Worm (Caenorhabditis elegans): Measurements from ENCODE around the gene srbc-16.
"Not testable (repeated sequence)": the region's sequence is repeated elsewhere in the genome, so short reads cannot be mapped to it uniquely, and the experiment has no call there.

Gene srbc-16

ce11 chrV:2181738-2182137 is at the start of gene srbc-16:
Gene srbc-16, plus strand, starts transcription at chrV:2182038.
- TF ChIP-seq him-1 (tag; optimal IDR thresholded peaks at IDR 0.05) (no peak), W03F9.2 (tag; optimal IDR thresholded peaks at IDR 0.05) (no peak), dao-5 (tag; optimal IDR thresholded peaks at IDR 0.05) (no peak)

- TF ChIP-seq dao-5 (tag; optimal IDR thresholded peaks at IDR 0.05) (no peak), him-1 (tag; optimal IDR thresholded peaks at IDR 0.05) (no peak), W03F9.2 (tag; optimal IDR thresholded peaks at IDR 0.05) (no peak)
These were observed 49.2 kb upstream of the srbc-16 start for ce11 chrV:2132675-2133074.

- TF ChIP-seq W03F9.2 (tag; optimal IDR thresholded peaks at IDR 0.05) (no peak), him-1 (tag; optimal IDR thresholded peaks at IDR 0.05) (peak; percentile 86)
These were observed 48.3 kb upstream of the srbc-16 start for ce11 chrV:2133512-2133911.

DNA sequence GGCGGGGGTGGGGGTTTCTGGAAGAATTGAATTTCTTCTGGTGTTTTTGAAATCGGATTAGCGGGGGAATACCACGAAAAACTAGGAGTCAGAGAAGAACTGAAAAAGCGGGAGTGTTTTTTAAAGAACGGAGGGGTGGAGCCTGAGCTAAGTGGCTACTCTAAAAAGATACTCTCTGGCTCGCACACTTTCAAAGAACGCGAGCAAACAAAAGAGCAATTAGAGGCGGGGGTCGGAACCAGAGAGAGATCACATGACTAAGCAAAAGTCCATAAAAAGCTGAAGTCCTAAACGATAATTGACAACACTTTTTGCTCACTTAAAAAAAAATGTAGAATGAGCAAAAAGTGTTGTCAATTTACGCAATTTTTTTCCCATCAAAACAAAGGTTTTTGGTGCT is 47.5 kb upstream of the srbc-16 start:
- TF ChIP-seq W03F9.2 (tag; optimal IDR thresholded peaks at IDR 0.05) (no peak), him-1 (tag; optimal IDR thresholded peaks at IDR 0.05) (no peak), dao-5 (tag; optimal IDR thresholded peaks at IDR 0.05) (no peak)

DNA sequence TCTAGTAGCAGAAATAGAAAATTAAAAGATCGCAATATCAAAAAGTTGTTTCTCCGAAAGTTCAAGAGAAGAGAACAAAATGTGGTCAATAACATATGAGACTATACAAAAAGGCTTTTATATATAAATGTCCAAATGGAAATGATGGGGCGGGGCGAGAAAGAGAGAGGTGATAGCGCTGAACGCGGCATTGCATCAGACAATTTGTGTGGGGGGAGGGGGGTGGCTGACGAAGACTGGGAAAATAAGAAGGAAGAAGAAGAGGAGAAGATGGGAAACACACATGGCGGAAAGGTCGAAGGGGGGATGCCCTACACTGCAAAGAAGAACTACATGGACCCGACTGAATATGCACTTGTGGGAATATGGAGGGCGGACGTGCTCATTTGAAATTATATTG is 46.5 kb upstream of the srbc-16 start:
- TF ChIP-seq dao-5 (tag; optimal IDR thresholded peaks at IDR 0.05) (no peak), him-1 (tag; optimal IDR thresholded peaks at IDR 0.05) (peak; percentile 42)

DNA sequence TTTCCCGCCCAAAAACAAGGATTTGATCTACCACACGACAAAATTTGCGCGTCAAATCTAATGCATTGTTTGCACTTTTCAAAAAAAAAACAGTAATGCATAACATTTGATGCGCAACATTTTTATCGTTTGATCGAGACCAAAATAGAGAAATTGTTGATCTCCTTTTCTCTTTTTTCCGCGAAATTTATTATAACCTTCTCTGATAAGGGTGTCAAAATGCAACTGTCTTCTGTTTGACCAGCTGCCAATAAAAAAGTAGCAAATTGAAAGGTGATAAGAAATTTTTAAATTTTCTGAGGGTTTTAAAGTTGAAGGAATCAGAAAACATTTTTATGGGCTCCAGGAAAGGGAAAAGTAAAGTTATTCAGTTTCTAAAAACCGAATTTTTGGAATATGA is 44.8 kb upstream of the srbc-16 start:
- no peak for TF ChIP-seq him-1 (tag; optimal IDR thresholded peaks at IDR 0.05)
- no peak for TF ChIP-seq dao-5 (tag; optimal IDR thresholded peaks at IDR 0.05)
- TF ChIP-seq W03F9.2 (tag; optimal IDR thresholded peaks at IDR 0.05) = no peak

DNA sequence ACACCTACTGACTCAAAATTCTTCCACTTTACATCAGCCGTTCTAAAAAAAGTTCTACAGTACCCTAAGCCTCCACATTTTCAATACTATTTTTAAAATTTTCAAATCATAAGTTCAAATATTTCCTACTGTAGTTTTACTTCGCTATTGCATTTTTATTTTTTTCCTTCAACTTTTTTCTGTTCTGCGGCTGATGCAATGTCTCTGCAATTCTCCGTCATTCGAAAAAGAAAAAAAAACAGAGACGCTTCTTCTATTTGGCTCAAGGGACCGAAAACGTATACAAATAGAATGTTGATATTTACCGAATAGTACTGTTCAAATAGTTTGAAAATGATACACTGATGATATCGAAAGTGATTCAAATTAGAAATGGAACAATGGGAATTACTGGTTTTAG is 43.6 kb upstream of the srbc-16 start:
- TF ChIP-seq dao-5 (tag; optimal IDR thresholded peaks at IDR 0.05) (no peak), him-1 (tag; optimal IDR thresholded peaks at IDR 0.05) (peak; percentile 23), W03F9.2 (tag; optimal IDR thresholded peaks at IDR 0.05) (no peak)

ce11 chrV:2139918-2140317 is 41.9 kb upstream of the srbc-16 start, which contains the start of gene F22F7.7:
Gene F22F7.7, minus strand, starts transcription at chrV:2140042.
- TF ChIP-seq him-1 (tag; optimal IDR thresholded peaks at IDR 0.05) (no peak), dao-5 (tag; optimal IDR thresholded peaks at IDR 0.05) (no peak), W03F9.2 (tag; optimal IDR thresholded peaks at IDR 0.05) (no peak)

DNA sequence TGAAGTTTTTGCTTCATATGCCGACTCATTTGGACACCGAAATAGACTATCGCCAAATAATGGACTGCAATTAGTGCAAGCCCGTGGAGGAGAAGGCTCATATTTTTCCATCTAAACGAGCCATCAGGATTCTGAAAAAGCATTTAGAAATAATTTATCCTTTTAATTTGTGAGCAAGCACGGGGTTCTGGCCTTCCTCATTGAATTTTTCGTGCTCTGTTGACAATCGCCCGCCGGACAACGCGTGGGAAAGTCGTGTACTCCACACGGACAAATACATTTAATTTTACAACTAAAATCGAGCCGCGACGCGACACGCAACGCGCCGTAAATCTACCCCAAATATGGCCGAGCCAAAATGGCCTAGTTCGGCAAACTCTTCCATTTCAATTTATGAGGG is 37.4 kb upstream of the srbc-16 start, which contains the start of gene F22F7.12:
Gene F22F7.12, minus strand, starts transcription at position 101 of the 400 bp plus-strand sequence.
- not testable (repeated sequence) for TF ChIP-seq him-1, dao-5, W03F9.2 (tag; optimal IDR thresholded peaks at IDR 0.05)

DNA sequence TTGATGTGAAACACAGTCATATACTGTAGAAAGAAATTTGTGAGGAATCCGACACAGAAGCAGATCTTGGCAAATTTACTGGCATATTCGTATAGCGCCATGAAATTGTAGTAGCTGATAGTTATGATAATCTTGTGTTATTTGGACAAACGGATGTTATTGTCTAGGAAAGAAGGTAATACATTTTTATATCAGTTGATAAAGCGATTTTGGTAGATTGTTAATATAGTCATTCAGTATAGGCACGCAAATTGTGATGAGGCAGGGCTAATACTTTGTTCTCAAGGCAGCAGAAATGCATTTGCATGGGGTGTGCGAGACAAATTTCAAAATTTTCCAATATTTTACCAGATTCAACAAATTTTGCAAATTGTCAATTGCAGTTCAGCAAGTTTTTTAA is 35.8 kb upstream of the srbc-16 start, which contains the start of gene str-52:
Gene str-52, minus strand, starts transcription at position 101 of the 400 bp plus-strand sequence.
- TF ChIP-seq him-1 (tag; optimal IDR thresholded peaks at IDR 0.05) (no peak), dao-5 (tag; optimal IDR thresholded peaks at IDR 0.05) (no peak), W03F9.2 (tag; optimal IDR thresholded peaks at IDR 0.05) (no peak)

DNA sequence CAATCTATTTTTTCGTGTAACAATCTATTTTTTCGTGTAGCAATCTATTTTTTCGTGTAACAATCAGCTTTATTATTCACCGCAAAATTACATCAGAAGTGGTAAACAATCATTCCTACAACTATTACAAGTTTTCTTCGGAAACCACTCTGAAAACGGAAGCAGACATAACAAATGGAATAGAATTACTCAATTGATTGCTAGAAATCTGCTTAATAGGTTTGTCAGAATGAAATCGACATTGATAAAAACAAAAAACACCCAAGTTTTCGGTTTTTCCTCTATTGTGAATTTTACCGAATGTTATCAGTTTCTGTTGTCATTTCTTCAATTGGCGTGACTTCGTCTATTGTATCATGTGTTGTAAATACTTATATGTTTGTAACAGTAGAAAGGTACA is 35.0 kb upstream of the srbc-16 start, which contains the start of gene srbc-20:
Gene srbc-20, plus strand, starts transcription at position 301 of the 400 bp plus-strand sequence.
- TF ChIP-seq him-1 (tag; optimal IDR thresholded peaks at IDR 0.05) (no peak), dao-5 (tag; optimal IDR thresholded peaks at IDR 0.05) (no peak), W03F9.2 (tag; optimal IDR thresholded peaks at IDR 0.05) (no peak)

DNA sequence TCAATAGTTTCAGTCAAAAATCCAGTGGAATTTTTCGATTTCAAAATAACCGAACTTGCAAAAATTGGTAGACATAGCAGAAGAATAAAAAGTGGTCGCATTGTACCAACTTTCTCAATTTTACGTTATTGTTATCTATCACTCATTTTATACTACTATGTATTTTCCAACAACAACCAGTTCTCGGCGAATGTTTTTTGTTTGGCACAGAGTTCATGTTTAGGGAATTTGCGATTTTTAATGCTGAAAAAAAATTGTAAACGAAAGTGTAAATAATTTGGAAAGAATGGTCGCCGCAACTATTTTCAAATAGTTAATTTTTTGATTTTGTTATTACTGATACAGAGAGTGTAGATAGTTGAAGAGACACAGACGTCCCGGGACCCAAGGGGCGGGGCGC is 32.4 kb upstream of the srbc-16 start, which contains the start of gene C45H4.21:
Gene C45H4.21, minus strand, starts transcription at position 101 of the 400 bp plus-strand sequence.
- TF ChIP-seq dao-5 (tag; optimal IDR thresholded peaks at IDR 0.05) (no peak), him-1 (tag; optimal IDR thresholded peaks at IDR 0.05) (no peak), W03F9.2 (tag; optimal IDR thresholded peaks at IDR 0.05) (no peak)

ce11 chrV:2150876-2151275 is 31.0 kb upstream of the srbc-16 start, which contains the start of gene C45H4.13:
Gene C45H4.13, minus strand, starts transcription at chrV:2150976.
- TF ChIP-seq dao-5 (tag; optimal IDR thresholded peaks at IDR 0.05) (no peak), him-1 (tag; optimal IDR thresholded peaks at IDR 0.05) (no peak), W03F9.2 (tag; optimal IDR thresholded peaks at IDR 0.05) (no peak)

DNA sequence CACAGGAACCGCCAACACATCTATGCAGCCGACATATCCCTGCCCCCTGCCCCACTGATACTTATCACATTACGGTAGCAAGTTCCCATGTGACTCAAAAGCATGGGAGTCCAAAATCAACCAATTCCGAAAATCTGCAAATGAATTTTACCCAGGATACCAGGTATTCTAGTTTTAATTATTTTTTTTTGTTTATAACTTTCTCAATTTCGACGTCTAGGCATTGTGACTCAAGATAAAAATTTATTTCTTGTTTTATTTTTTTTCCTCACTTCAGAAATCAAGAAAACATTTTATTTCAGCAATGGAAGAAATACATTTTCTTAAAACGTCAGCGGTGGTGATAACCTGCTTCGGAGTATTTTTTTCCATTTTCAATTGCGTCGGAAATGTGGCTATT is 30.4 kb upstream of the srbc-16 start, which contains the start of gene srbc-24:
Gene srbc-24, plus strand, starts transcription at position 301 of the 400 bp plus-strand sequence.
- TF ChIP-seq him-1 (tag; optimal IDR thresholded peaks at IDR 0.05) (no peak), W03F9.2 (tag; optimal IDR thresholded peaks at IDR 0.05) (no peak), dao-5 (tag; optimal IDR thresholded peaks at IDR 0.05) (no peak)

DNA sequence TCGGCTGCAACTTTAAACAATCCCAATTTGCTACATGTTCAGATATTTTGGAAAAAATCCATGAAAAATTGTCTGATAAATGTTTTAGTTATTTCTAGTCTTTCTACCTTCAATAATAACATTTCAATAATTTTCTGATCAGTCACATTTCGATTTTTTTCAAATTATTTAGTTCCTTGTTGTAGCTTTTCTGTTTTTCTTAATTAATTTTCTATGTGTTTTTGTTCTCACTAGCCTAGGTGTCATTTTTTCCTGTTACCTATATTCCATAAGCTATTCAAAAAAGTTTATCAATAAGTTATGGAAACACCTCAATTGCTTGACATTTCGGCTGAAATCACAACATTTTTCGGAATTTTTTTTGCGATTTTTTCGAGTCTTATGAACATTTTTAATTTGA is 28.6 kb upstream of the srbc-16 start, which contains the start of gene srbc-23:
Gene srbc-23, plus strand, starts transcription at position 301 of the 400 bp plus-strand sequence.
- TF ChIP-seq W03F9.2 (tag; optimal IDR thresholded peaks at IDR 0.05) (no peak), him-1 (tag; optimal IDR thresholded peaks at IDR 0.05) (no peak), dao-5 (tag; optimal IDR thresholded peaks at IDR 0.05) (no peak)

Data from whole organism, L4/young adult.